Fruit fly (Drosophila melanogaster) whole organism: Measurements from ENCODE around the gene phtm.

Experiments used
- CG8478 ChIP-seq: fragments of >200 bp; optimal IDR thresholded peaks from 2 replicates; lab custom pipeline; 2018; ENCODE audit warnings: inconsistent platforms
- Dll ChIP-seq: fragments of >200 bp; optimal IDR thresholded peaks from 2 replicates; lab custom pipeline; 2017
- EcR ChIP-seq, 2 experiments: fragments of >200 bp; optimal IDR thresholded peaks; 2 replicates each; lab custom pipeline; 2017; ENCODE audit warnings: missing biosample characterization in 2 of 2, missing genetic modification characterization in 2 of 2, missing genetic modification reagents in 2 of 2
- pan ChIP-seq: fragments of >200 bp; optimal IDR thresholded peaks from 2 replicates; lab custom pipeline; 2017
- psq ChIP-seq: fragments of >200 bp; optimal IDR thresholded peaks from 2 replicates; lab custom pipeline; 2017
- usp ChIP-seq: fragments of >200 bp; optimal IDR thresholded peaks from 2 replicates; lab custom pipeline; 2017; ENCODE audit warnings: missing biosample characterization, missing genetic modification characterization, mixed read lengths

Gene phtm

DNA sequence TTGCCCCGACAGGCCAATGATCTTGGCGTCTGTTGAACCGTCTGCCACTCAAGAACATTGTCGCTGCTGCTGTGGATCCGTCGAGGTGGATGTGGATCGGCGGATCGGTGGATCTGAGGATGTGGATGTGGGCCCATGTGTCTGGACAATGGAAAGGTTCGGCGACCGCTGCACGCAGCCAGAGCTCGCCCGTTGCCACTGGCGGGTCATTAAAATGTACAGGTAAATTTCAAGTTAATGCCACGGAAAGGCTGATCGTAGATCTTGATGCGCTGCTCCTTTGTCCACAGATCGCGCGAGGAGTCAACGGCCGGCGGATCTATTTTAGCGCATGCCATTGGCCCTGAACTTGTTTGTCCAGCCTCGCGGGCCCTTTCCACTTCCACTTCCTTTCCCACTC, 1.1 kb upstream of the phtm start:
- TF ChIP-seq usp (GFP tag; lab: Kevin White, UChicago) (no peak), Dll (lab: Kevin White, UChicago) (no peak), EcR (GFP tag; optimal IDR thresholded peaks at IDR 0.05; lab: Kevin White, UChicago) (peak in 1 of 2 experiments; percentile 75), CG8478 (lab: Kevin White, UChicago) (no peak), pan (lab: Kevin White, UChicago) (no peak), psq (no peak)

DNA sequence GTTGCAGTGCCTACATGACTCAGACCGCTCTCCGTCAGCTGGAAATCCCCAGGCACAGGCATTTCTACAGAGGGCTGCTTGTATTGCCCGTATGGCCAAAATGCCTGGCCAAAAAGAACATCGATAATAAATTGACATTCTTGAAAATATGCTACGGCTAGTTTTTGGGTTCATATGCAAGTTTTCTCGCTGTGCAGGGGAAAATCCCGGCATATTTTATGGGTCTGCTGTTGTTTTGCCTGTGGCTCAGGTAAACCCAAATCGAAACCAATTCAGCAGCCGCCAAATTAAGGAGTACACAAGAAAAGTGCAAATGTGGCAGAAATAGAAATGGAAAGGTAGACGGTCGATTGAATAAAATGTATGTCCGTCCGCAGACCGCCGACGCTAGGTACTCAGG, 638 bp upstream of the phtm start:
- no peak for TF ChIP-seq Dll (lab: Kevin White, UChicago)
- TF ChIP-seq psq = no peak
- no peak for TF ChIP-seq pan (lab: Kevin White, UChicago)
- TF ChIP-seq EcR (GFP tag; optimal IDR thresholded peaks at IDR 0.05; lab: Kevin White, UChicago) = peak in 1 of 2 experiments; percentile 31
- no peak for TF ChIP-seq usp (GFP tag; lab: Kevin White, UChicago)
- TF ChIP-seq CG8478 (lab: Kevin White, UChicago) = no peak

DNA sequence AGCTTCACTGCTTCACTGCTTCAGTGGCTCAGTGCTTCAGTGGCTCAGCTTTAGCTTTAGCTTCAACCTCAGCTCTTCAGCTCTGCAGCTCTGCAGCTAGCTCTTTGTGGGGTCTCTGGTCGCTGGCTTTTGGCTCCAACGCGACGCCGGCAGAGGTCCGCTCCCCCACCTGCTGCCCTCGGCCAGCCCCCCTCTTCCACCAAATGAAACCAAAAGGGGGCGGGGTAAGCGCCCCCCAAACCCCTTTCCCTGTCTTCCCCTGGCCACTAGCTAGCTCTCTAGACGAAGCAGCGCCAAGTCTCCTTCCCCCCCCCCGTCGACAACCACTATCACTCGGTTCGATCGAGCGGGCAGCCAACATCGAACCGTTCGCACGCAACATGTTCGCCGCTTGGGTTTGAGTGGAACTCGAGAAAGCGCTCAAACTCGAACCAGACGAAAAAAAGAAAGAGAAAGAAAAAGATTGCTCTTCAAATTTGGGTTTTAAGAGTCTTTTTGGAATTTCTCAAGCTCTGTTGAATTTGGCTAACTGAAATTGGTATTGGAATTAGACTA, 7.5 kb downstream of the phtm start, which contains the start of gene Cyp18a1:
Gene Cyp18a1, minus strand, starts transcription at position 95 of the 555 bp plus-strand sequence.
- TF ChIP-seq EcR (GFP tag; optimal IDR thresholded peaks at IDR 0.05; lab: Kevin White, UChicago) (no peak), psq (no peak), CG8478 (lab: Kevin White, UChicago) (no peak), Dll (lab: Kevin White, UChicago) (no peak), usp (GFP tag; lab: Kevin White, UChicago) (no peak), pan (lab: Kevin White, UChicago) (no peak)

DNA sequence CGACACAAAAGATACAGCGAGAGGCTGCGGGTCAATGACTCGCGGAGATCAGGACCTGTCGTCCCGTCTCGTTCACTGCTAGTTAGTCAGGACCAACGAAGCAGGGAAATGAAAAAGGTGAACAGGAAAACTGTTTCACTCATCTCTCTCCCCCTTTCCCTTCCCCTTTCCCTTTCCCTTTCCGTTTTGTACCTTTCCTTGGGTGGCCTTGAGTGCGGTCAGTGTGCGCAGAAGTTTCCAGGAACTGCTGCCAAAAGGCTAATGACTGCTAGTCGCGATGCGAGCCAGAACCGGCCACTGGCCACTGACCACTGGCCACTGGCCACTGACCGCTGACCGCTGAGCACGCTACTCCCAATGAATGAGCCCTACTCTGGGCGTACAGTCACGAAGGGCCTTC, 10.0 kb downstream of the phtm start:
- TF ChIP-seq EcR (GFP tag; optimal IDR thresholded peaks at IDR 0.05; lab: Kevin White, UChicago) (peak in 1 of 2 experiments; percentile 50), psq (no peak)

DNA sequence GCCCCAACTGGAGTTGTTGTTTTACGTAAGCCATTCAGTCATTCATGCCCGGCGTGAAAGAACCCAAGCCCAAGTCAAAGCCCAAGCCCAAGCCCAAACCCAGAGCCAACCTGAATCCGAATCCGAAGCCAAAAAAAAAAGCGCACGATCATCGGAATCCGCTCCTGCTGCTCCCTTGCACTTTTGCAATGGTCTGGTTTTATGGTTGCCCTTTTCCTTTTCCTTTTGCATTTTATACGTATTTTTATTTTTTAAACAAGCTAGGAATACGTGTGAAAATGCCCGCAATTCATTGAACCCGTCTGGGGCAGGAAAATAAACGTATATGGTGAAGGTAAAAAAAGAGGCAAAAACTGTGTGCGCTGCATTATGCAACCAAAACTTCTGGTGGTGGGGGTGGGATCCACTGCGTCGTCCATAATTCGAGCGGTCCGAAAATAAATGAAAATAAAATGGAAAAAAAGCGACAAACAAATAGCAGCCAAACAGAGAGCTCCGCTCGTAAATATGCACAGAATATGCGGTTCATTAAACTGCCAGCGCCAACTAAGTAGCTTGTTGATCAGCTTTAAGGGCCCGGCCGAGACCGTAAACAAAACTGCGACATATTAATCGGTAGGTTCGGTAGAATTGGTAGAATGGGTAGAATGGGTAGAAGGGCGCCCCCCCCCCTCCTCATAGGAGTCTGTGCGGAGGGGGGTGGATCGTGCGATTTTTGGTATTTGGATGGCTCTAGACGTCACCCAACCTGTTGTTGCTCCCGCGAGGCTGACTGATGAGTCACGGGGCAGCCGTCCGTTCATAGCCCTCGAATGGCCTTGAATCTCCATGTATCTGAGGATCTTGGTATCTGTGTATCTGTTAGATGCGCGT, 13.9 kb downstream of the phtm start:
- TF ChIP-seq pan (lab: Kevin White, UChicago) (no peak), Dll (lab: Kevin White, UChicago) (no peak), EcR (GFP tag; optimal IDR thresholded peaks at IDR 0.05; lab: Kevin White, UChicago) (no peak), psq (no peak), usp (GFP tag; lab: Kevin White, UChicago) (no peak), CG8478 (lab: Kevin White, UChicago) (no peak)

DNA sequence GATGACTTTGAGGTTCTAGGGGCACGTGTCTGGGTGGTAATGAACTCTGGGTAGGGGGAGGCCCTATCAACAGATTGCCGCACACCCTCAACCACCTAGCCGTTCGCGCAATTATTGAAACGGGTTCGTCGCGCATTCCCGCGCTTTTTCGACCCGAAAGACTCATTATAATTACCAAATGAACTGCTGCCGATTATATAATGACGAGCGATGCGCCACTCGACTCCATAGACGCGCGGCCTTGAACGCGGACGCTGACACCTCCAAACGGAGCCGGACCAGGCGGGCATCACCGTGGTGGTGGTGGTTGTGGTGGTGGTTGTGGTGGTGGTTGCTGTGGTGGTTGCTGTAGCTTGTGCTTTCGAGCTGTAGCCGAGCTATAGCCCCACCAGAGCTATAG, 15.0 kb downstream of the phtm start:
- TF ChIP-seq pan (lab: Kevin White, UChicago) = no peak
- no peak for TF ChIP-seq usp (GFP tag; lab: Kevin White, UChicago)
- TF ChIP-seq CG8478 (lab: Kevin White, UChicago) = no peak
- TF ChIP-seq psq = no peak
- TF ChIP-seq Dll (lab: Kevin White, UChicago) = no peak
- no peak for TF ChIP-seq EcR (GFP tag; optimal IDR thresholded peaks at IDR 0.05; lab: Kevin White, UChicago)

DNA sequence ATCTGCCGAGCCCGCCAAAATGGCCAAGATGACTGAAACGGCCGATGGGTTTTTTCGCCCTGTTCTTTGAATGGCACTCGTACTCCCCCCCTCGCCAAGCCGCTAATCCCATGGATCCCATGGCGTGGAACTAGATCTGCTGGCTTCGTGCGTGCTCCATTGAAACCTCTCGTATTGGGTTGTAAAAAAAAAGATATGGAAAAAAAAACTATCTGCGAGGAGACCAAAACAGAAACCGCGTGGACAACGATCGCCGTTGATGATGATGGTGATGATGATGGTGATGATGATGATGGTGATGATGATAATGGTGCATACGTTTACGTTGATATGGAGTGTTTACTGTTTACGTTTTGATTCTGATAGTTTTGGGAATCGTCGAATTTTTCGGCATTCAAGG, 16.2 kb downstream of the phtm start:
- TF ChIP-seq psq = no peak
- TF ChIP-seq Dll (lab: Kevin White, UChicago) = no peak
- TF ChIP-seq pan (lab: Kevin White, UChicago) = no peak
- TF ChIP-seq usp (GFP tag; lab: Kevin White, UChicago) = no peak
- no peak for TF ChIP-seq CG8478 (lab: Kevin White, UChicago)
- TF ChIP-seq EcR (GFP tag; optimal IDR thresholded peaks at IDR 0.05; lab: Kevin White, UChicago) = no peak

DNA sequence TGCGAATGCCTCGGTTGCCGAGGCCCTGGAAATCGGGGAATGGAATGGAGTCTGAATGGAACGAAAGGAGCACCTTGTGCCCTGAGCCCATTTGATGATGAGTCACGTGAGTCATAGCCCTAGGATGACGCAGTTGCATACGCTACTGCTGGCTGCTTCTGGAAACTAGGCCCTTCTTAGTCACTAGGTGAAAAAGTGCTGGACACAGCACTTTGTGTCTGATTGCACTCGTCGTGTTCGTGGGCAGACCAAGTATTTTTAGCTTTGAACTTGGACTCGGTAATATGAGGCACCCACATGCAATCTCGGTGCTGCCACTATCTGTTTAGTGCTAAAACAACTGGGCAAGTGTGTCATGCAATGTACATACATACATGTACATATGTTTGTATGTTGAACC, 16.7 kb downstream of the phtm start:
- TF ChIP-seq CG8478 (lab: Kevin White, UChicago) = no peak
- no peak for TF ChIP-seq EcR (GFP tag; optimal IDR thresholded peaks at IDR 0.05; lab: Kevin White, UChicago)
- TF ChIP-seq pan (lab: Kevin White, UChicago) = no peak
- no peak for TF ChIP-seq psq
- TF ChIP-seq usp (GFP tag; lab: Kevin White, UChicago) = no peak
- no peak for TF ChIP-seq Dll (lab: Kevin White, UChicago)

DNA sequence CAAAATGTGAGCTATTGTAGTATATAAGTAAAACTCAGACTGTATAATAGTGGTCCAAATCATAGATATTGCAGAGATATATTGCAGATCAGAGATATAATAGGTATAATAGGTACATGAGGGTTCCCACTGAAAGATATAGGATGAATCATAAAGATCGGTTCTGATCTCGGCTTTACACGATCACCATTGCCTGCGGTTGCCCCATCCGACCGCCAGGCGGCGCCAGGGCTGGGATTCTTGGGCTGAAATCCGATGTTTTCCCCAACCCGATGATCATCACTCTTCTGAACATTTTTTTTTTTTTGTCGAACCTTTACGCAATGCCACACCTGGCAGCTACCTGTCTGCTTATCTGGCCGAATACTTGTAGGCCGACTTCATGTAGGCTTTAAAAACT, 18.3 kb downstream of the phtm start:
- no peak for TF ChIP-seq usp (GFP tag; lab: Kevin White, UChicago)

DNA sequence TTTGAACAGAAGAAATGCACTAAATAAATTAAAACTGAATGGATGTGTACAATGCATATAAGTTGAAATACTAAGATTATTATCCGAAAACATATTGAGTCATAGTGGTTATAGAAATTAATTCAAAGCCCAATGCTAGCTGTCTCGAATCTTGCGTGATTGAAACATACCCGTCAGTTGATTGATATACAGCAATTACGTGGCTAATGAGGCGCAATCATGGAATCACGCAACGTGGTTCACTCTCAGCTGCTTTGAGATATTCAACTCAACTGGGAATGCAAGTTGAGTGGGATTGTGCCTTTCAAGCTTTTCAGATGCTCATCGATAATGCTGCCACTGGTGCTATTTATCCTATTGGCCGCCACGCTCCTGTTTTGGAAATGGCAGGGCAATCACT, 24.0 kb downstream of the phtm start, which contains the start of gene Cyp308a1:
Gene Cyp308a1, plus strand, starts transcription at position 301 of the 400 bp plus-strand sequence.
- no peak for TF ChIP-seq pan (lab: Kevin White, UChicago)
- no peak for TF ChIP-seq usp (GFP tag; lab: Kevin White, UChicago)
- no peak for TF ChIP-seq EcR (GFP tag; optimal IDR thresholded peaks at IDR 0.05; lab: Kevin White, UChicago)
- TF ChIP-seq Dll (lab: Kevin White, UChicago) = no peak
- no peak for TF ChIP-seq psq
- TF ChIP-seq CG8478 (lab: Kevin White, UChicago) = no peak

DNA sequence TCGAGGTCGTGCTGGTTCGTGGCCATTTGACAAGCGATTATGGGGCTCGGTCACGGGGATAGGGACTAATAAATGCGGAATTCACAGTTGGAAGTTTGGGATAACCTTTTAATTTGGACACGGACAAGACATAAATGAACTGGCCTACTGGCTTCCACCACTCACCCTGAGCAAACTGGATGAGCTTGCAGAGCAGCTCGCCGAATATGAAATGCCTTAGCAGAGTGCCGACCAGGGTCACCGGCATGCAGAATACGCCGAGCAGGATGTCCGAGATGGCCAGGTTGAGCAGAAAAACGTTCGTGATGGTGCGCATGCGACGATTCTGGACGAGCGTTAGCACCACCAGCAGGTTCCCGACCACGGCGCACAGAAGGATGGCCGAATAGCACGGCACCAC, 40.0 kb downstream of the phtm start, which contains the start of gene CG42302:
Gene CG42302, minus strand, starts transcription at position 101 of the 400 bp plus-strand sequence.
- TF ChIP-seq CG8478 (lab: Kevin White, UChicago) = no peak
- no peak for TF ChIP-seq pan (lab: Kevin White, UChicago)
- no peak for TF ChIP-seq usp (GFP tag; lab: Kevin White, UChicago)
- no peak for TF ChIP-seq Dll (lab: Kevin White, UChicago)
- no peak for TF ChIP-seq psq
- TF ChIP-seq EcR (GFP tag; optimal IDR thresholded peaks at IDR 0.05; lab: Kevin White, UChicago) = no peak

DNA sequence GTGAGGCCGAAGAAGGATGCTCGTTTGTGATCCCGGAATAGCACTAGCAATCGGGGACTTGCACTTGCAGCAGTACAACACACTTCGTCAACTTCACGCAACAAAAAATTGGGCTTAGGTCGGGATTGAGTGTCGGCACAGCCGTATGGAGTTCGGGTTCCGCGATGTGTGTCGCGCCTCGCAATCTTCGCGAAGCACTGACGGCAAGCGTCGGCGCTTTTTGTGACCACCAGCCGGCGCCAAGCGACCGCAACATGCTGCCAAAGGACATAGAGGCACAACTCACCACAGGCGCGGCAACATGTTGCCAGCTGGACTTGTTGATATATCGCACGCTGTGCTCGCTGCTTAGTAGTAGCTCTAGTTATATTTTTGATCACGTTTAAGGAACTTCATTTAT, 40.7 kb downstream of the phtm start, which contains the start of gene CCKLR-17D1:
Gene CCKLR-17D1, minus strand, starts transcription at position 303 of the 400 bp plus-strand sequence.
- TF ChIP-seq usp (GFP tag; lab: Kevin White, UChicago) (no peak), psq (no peak), Dll (lab: Kevin White, UChicago) (no peak), CG8478 (lab: Kevin White, UChicago) (no peak), pan (lab: Kevin White, UChicago) (no peak), EcR (GFP tag; optimal IDR thresholded peaks at IDR 0.05; lab: Kevin White, UChicago) (no peak)
